Worm (Caenorhabditis elegans) whole organism, late embryonic: ENCODE data around the gene ZK355.2.
A peak's percentile ranks its signal among the peaks of the same experiment; 100 is the strongest.

Source experiments
- C08G9.2 ChIP-seq: sonication (generic microtip); optimal IDR thresholded peaks from 2 replicates; lab custom pipeline; 2016; ENCODE audit warnings: mild to moderate bottlenecking, missing genetic modification characterization, moderate library complexity, missing compliant biosample characterization
- F13H6.1 ChIP-seq: sonication (generic microtip); optimal IDR thresholded peaks from 2 replicates; lab custom pipeline; 2016; ENCODE audit warnings: missing genetic modification characterization, missing compliant biosample characterization
- K02D7.2 ChIP-seq: sonication (generic microtip); optimal IDR thresholded peaks from 2 replicates; lab custom pipeline; 2017; ENCODE audit warnings: mild to moderate bottlenecking, missing genetic modification characterization, missing compliant biosample characterization
- T23F11.4 ChIP-seq: fragments of 200-800 bp; sonication (Bioruptor generic); optimal IDR thresholded peaks from 2 replicates; lab custom pipeline; 2018; ENCODE audit warnings: mild to moderate bottlenecking, missing genetic modification characterization, missing compliant biosample characterization
- Y22D7AL.16 ChIP-seq: sonication (generic microtip); optimal IDR thresholded peaks from 2 replicates; lab custom pipeline; 2016; ENCODE audit warnings: missing genetic modification characterization, missing compliant biosample characterization
- ahr-1 ChIP-seq: sonication (generic microtip); optimal IDR thresholded peaks from 2 replicates; lab custom pipeline; 2016; ENCODE audit warnings: missing genetic modification characterization, missing compliant biosample characterization
- ceh-14 ChIP-seq: sonication (generic microtip); optimal IDR thresholded peaks from 2 replicates; lab custom pipeline; 2016; ENCODE audit warnings: missing genotype, missing genetic modification characterization, missing compliant biosample characterization
- ceh-19 ChIP-seq: fragments of 200-800 bp; sonication (Bioruptor generic); optimal IDR thresholded peaks from 2 replicates; lab custom pipeline; 2018; ENCODE audit warnings: mild to moderate bottlenecking, missing genetic modification characterization, missing compliant biosample characterization
- ceh-2 ChIP-seq: sonication (generic microtip); optimal IDR thresholded peaks from 2 replicates; lab custom pipeline; 2016; ENCODE audit warnings: missing genotype, missing genetic modification characterization, missing compliant biosample characterization
- ceh-22 ChIP-seq: sonication (generic microtip); optimal IDR thresholded peaks from 2 replicates; lab custom pipeline; 2017; ENCODE audit warnings: missing biosample characterization, missing genetic modification characterization
- ceh-31 ChIP-seq: sonication (generic microtip); optimal IDR thresholded peaks from 2 replicates; lab custom pipeline; 2016; ENCODE audit warnings: missing genetic modification characterization, missing compliant biosample characterization
- ceh-48 ChIP-seq: sonication (generic microtip); optimal IDR thresholded peaks from 2 replicates; lab custom pipeline; 2016; ENCODE audit warnings: missing genetic modification characterization, inconsistent platforms, missing compliant biosample characterization
- ceh-9 ChIP-seq: sonication (generic microtip); optimal IDR thresholded peaks from 2 replicates; lab custom pipeline; 2016; ENCODE audit warnings: mild to moderate bottlenecking, missing genetic modification characterization, inconsistent platforms, missing compliant biosample characterization
- dmd-4 ChIP-seq: sonication (generic microtip); optimal IDR thresholded peaks from 2 replicates; lab custom pipeline; 2016; ENCODE audit warnings: borderline replicate concordance, missing genetic modification characterization, missing compliant biosample characterization
- dve-1 ChIP-seq: sonication (generic microtip); optimal IDR thresholded peaks from 2 replicates; lab custom pipeline; 2017; ENCODE audit warnings: antibody characterized with exemption, mild to moderate bottlenecking, missing genetic modification characterization, missing compliant biosample characterization
- elt-4 ChIP-seq: sonication (generic microtip); optimal IDR thresholded peaks from 2 replicates; lab custom pipeline; 2016; ENCODE audit warnings: missing genetic modification characterization, missing compliant biosample characterization
- ets-4 ChIP-seq: sonication (generic microtip); optimal IDR thresholded peaks from 2 replicates; lab custom pipeline; 2016; ENCODE audit warnings: missing genetic modification characterization, missing compliant biosample characterization
- fax-1 ChIP-seq: sonication (generic microtip); optimal IDR thresholded peaks from 2 replicates; lab custom pipeline; 2016; ENCODE audit warnings: missing genotype, missing genetic modification characterization, missing compliant biosample characterization
- fkh-10 ChIP-seq: fragments of 150-350 bp; optimal IDR thresholded peaks from 2 replicates; lab custom pipeline; 2014; ENCODE audit warnings: missing biosample characterization, missing genetic modification reagents, missing genetic modification characterization
- hlh-30 ChIP-seq: sonication (generic microtip); optimal IDR thresholded peaks from 2 replicates; lab custom pipeline; 2017; ENCODE audit warnings: antibody characterized with exemption, missing genetic modification characterization, missing compliant biosample characterization; ENCODE audit not compliant: insufficient read depth
- hlh-6 ChIP-seq: sonication (generic microtip); optimal IDR thresholded peaks from 2 replicates; lab custom pipeline; 2016; ENCODE audit warnings: missing genotype, missing genetic modification characterization, missing compliant biosample characterization
- mec-3 ChIP-seq: sonication (generic microtip); optimal IDR thresholded peaks from 2 replicates; lab custom pipeline; 2016; ENCODE audit warnings: borderline replicate concordance, missing genetic modification characterization, missing compliant biosample characterization
- nfya-1 ChIP-seq: sonication (generic microtip); optimal IDR thresholded peaks from 2 replicates; lab custom pipeline; 2017; ENCODE audit warnings: missing genetic modification characterization, mild to moderate bottlenecking, missing compliant biosample characterization, antibody characterized with exemption, moderate library complexity
- nhr-11 ChIP-seq: fragments of 150-350 bp; optimal IDR thresholded peaks from 2 replicates; lab custom pipeline; 2014; ENCODE audit warnings: missing biosample characterization, missing genetic modification characterization
- pat-9 ChIP-seq: fragments of 200-800 bp; sonication (Bioruptor generic); optimal IDR thresholded peaks from 2 replicates; lab custom pipeline; 2018; ENCODE audit warnings: mild to moderate bottlenecking, missing genetic modification characterization, moderate library complexity, missing compliant biosample characterization
- pha-4 ChIP-seq: fragments of 150-350 bp; optimal IDR thresholded peaks from 2 replicates; lab custom pipeline; 2018; ENCODE audit warnings: missing biosample characterization, missing genetic modification reagents, missing genetic modification characterization
- pqm-1 ChIP-seq: sonication (generic microtip); optimal IDR thresholded peaks from 2 replicates; lab custom pipeline; 2016; ENCODE audit warnings: missing genetic modification characterization, missing compliant biosample characterization
- pros-1 ChIP-seq: fragments of 150-350 bp; optimal IDR thresholded peaks from 2 replicates; lab custom pipeline; 2014; ENCODE audit warnings: missing biosample characterization, missing genetic modification reagents, missing genetic modification characterization
- rnt-1 ChIP-seq: sonication (generic microtip); optimal IDR thresholded peaks from 2 replicates; lab custom pipeline; 2016; ENCODE audit warnings: missing genetic modification characterization, missing compliant biosample characterization
- sox-2 ChIP-seq: fragments of 200-800 bp; sonication (Bioruptor generic); IDR thresholded peaks from 2 replicates; pipeline ENCODE4 v1.3.6; 2022; ENCODE audit warnings: missing genetic modification reagents, missing genetic modification characterization, missing compliant biosample characterization
- sox-4 ChIP-seq: sonication (generic microtip); optimal IDR thresholded peaks from 2 replicates; lab custom pipeline; 2017; ENCODE audit warnings: mild to moderate bottlenecking, missing genetic modification characterization, inconsistent platforms, missing compliant biosample characterization
- syd-9 ChIP-seq: sonication (generic microtip); optimal IDR thresholded peaks from 2 replicates; lab custom pipeline; 2016; ENCODE audit warnings: mild to moderate bottlenecking, missing genetic modification characterization, moderate library complexity, missing compliant biosample characterization
- tbx-2 ChIP-seq: sonication (generic microtip); optimal IDR thresholded peaks from 2 replicates; lab custom pipeline; 2016; ENCODE audit warnings: missing genetic modification characterization, missing compliant biosample characterization
- ttx-3 ChIP-seq: sonication (generic microtip); optimal IDR thresholded peaks from 2 replicates; lab custom pipeline; 2016; ENCODE audit warnings: missing genetic modification reagents, missing genetic modification characterization, missing compliant biosample characterization
- unc-42 ChIP-seq: sonication (generic microtip); optimal IDR thresholded peaks from 2 replicates; lab custom pipeline; 2016; ENCODE audit warnings: missing genotype, missing genetic modification characterization, missing compliant biosample characterization
- unc-55 ChIP-seq: sonication (generic microtip); optimal IDR thresholded peaks from 2 replicates; lab custom pipeline; 2017; ENCODE audit warnings: missing biosample characterization, missing genetic modification reagents, missing genetic modification characterization
- unc-86 ChIP-seq: sonication (generic microtip); optimal IDR thresholded peaks from 2 replicates; lab custom pipeline; 2016; ENCODE audit warnings: missing genetic modification characterization, missing compliant biosample characterization
- zip-5 ChIP-seq: sonication (generic microtip); optimal IDR thresholded peaks from 2 replicates; lab custom pipeline; 2016; ENCODE audit warnings: missing genetic modification characterization, missing compliant biosample characterization

The ZK355.2 gene

DNA sequence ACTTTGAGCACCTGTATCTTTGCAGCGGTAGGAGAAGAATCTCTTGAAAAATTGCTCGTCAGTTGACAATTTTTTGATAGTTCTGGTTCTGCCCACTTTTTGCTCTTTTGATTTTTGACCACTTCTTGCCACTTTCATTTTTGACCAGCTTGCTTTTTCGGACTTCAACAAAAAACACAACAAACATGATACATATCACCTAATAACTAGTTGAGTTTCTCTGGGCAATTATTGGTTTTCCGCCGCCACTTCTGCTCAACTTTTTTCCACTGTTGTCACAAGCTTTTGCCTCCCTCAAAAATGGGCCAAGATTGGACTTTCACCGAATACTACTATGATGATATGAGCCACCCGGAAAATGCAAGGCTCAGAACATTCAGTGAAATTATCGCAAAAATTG, 34.6 kb downstream of the ZK355.2 start, which contains the start of gene srw-60:
srw-60 (plus strand) TSS at position 301 of the 400 bp plus-strand sequence.
- no peak for TF ChIP-seq sox-2 (GFP tag; lab: Robert Waterston, UW)
- TF ChIP-seq C08G9.2 (tag; lab: Kevin White, UChicago), result no peak
- no peak for TF ChIP-seq zip-5 (tag; lab: Kevin White, UChicago)
- TF ChIP-seq pqm-1, result no peak
- TF ChIP-seq ceh-48 (tag; lab: Kevin White, UChicago), result no peak
- TF ChIP-seq mec-3 (tag; lab: Kevin White, UChicago), result no peak
- no peak for TF ChIP-seq syd-9 (tag; lab: Kevin White, UChicago)
- TF ChIP-seq hlh-30, result no peak
- TF ChIP-seq ceh-19, result no peak

DNA sequence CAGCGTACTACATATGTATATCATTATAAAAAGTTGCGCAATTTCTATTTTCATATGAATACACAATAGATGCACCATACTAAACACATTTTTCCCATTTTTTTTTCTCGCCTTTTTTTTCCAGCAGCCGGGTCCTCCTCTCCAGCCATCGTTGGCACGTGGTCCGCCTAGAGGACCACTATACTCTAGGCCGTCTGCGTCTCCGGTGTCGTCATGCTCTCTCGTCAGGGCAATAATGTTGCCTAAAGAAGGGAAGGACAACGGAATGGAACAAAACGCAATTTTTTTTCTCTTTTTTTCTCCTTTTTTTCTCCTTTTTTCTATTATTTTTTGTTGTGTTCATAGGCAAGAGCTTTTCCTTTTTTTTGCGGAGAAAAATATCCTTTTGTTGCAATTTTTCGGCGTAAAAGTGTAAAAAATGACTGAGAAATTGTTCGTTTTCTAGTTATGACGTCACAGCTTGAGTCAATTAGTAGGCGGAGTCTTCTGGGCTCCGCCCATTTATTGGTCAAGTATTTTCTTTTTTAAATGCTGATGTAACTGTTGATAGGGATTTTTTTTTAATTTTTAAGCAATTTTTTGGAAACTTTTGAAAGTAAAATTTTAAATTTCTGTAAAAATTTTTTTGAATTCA, 38.9 kb downstream of the ZK355.2 start:
- TF ChIP-seq unc-42 (tag; lab: Kevin White, UChicago) (peak; percentile 64), unc-86 (tag; lab: Kevin White, UChicago) (no peak), hlh-30 (peak; percentile 69), Y22D7AL.16 (no peak)

DNA sequence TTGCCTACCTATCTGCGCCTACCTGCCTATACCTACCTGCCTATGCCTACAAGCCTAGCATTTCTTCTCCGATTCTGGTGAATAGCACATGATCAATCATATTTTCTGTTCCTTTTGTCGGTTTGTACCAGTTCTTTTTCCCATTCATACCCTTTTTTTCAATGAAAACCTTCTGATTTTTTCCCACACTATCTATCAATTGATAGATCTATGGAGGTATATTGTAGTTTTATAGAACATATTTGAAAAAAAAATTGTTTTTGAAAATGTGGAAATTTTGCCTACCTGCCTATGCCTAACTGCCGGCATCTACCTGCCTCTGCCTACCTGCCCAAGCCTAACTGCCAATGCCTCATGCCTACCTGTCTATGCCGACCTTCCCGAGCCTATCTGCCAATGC, 39.9 kb downstream of the ZK355.2 start:
- TF ChIP-seq ahr-1 (tag; lab: Kevin White, UChicago) (no peak), sox-2 (GFP tag; lab: Robert Waterston, UW) (no peak), elt-4 (no peak), pqm-1 (no peak), pha-4 (tag; lab: Kevin White, UChicago) (no peak), nhr-11 (tag; lab: Kevin White, UChicago) (no peak), fax-1 (no peak), sox-4 (tag; lab: Kevin White, UChicago) (no peak), dmd-4 (tag; lab: Kevin White, UChicago) (no peak), ceh-9 (no peak)

DNA sequence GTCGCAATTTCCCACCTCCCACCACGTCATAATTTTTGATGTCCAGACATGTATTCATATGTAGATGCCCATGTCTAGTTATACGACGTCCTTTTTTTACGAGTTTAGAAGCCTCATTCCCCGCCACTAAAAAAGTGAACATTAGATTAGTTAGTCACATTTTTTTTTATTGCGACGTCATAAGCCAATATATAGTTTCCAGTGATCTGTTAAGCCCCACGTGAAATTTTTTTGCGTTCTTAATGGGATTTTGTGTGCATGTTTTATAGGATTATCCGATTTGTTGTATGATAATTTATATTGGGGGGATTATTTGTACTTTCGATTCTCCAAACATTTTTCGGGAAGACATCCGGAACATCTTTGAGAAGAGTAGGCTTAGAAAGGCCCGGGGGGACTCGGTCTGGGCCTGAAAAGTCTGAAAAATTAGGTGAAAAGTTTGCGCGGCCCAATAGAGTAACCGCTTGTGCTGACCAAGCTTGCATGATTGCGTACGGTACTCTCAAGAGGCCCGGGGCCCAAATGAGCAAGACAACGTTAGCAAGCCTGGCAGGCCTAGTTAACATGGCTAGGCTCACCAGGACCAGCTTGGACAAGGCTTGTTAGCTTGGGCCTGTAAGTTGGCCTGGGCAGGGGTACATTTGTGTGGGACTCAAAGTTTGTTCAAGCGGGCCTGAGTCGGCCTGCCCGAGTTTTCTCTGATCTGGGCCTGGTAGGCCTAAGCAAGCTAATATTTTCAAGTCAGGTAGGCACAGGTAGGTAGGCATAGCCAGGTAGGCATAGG, 41.7 kb downstream of the ZK355.2 start:
- TF ChIP-seq ttx-3 (tag; lab: Kevin White, UChicago) (no peak), Y22D7AL.16 (no peak), dmd-4 (tag; lab: Kevin White, UChicago) (no peak), hlh-30 (no peak), ceh-14 (no peak), elt-4 (no peak), ceh-22 (tag; lab: Kevin White, UChicago) (no peak)
- TF ChIP-seq, all 69 proteins: peak for 0

DNA sequence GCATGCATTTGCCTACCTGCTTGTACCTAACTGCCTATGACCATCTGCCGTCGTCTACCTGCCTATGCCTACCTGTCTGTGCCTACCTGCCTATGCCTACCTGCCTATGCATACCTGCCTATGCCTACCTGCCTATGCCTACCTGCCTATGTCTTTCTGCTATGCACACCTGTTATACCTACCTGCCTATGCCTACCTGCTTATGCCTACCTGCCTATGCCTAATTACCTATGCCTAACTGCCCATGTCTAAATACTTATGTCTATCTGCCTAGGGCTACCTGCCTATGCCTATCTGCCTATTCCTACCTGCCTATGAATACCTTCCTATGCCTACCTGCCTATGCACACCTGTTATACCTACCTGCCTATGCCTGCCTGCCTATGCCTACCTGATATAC, 42.6 kb downstream of the ZK355.2 start:
- TF ChIP-seq unc-42 (tag; lab: Kevin White, UChicago) (peak; percentile 1), ceh-2 (tag; lab: Kevin White, UChicago) (no peak)

DNA sequence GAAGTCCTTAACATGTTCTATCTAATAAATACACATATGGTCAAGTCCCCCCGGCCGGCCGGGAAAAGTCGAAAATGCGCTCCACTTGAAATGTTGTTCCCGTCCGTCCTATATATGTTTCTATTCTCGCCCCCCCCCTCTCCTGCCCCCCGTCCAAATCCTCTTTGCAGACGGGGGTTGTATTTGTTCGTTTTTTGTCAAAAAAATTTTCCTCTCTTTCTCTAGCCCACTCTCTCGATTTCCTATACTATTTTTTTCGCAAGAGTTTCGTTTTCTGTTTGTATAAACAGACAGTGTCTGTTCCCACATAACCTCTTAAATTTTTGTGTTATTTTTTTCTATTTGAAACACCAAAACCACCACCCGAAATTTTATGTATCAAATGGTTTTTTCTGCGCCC, 43.3 kb downstream of the ZK355.2 start:
- TF ChIP-seq dve-1 (no peak), ceh-31 (no peak), pat-9 (tag; lab: Kevin White, UChicago) (no peak), pros-1 (no peak)

DNA sequence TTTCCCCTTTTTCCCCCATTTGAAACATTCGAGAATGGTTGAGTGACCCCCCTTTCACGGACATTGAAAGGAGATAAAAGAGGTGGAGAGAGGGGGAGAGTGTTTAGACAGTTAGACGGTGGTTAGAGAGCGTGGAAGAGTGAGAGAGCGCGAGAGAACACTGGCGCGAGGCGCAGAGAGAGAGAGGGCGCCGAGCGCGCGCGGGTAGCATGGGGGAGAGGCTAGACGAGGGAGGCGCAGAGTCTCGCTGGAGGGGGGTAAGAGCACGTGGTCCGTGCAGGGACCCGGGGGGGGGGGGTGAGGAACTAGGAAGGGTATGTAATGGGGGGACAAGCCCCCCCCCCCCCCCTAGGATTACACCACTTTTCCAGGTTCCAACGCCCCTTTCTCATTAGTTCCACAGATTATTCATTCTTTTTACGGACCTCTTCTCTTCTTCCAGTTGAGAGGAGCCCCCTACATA, 50.3 kb downstream of the ZK355.2 start:
- TF ChIP-seq pros-1 (peak; percentile 87), T23F11.4 (GFP tag; lab: Kevin White, UChicago) (peak; percentile 44), mec-3 (tag; lab: Kevin White, UChicago) (no peak), K02D7.2 (tag; lab: Kevin White, UChicago) (no peak), rnt-1 (tag; lab: Kevin White, UChicago) (no peak), nfya-1 (tag; lab: Kevin White, UChicago) (peak; percentile 78), hlh-30 (peak; percentile 70), pat-9 (tag; lab: Kevin White, UChicago) (peak; percentile 42), fax-1 (no peak), fkh-10 (GFP tag; lab: Kevin White, UChicago) (no peak), tbx-2 (tag; lab: Kevin White, UChicago) (peak; percentile 35), F13H6.1 (tag; lab: Kevin White, UChicago) (peak; percentile 39), elt-4 (no peak), hlh-6 (tag; lab: Kevin White, UChicago) (no peak), unc-55 (GFP tag; lab: Kevin White, UChicago) (peak; percentile 65), ets-4 (tag; lab: Kevin White, UChicago) (no peak), ceh-31 (peak; percentile 79)
